Fruit fly (Drosophila melanogaster) whole organism, embryonic: ENCODE data around the gene Reg-2.

Source experiments
- Bgb ChIP-seq: fragments of 200-800 bp; sonication (Bioruptor generic); IDR thresholded peaks from 2 replicates; pipeline ENCODE4 v1.3.6; 2022; ENCODE audit warnings: missing biosample characterization, missing genetic modification characterization; ENCODE audit not compliant: partially characterized antibody
- CG10366 ChIP-seq: fragments of 200-800 bp; sonication (Bioruptor generic); IDR thresholded peaks from 2 replicates; pipeline ENCODE4 v1.3.6; 2022; ENCODE audit warnings: missing biosample characterization, missing genetic modification characterization
- CG10431 ChIP-seq: fragments of 200-800 bp; sonication (Bioruptor generic); optimal IDR thresholded peaks from 3 replicates; lab custom pipeline; 2018; ENCODE audit warnings: missing biosample characterization, mild to moderate bottlenecking, missing genetic modification characterization
- CG11504 ChIP-seq: fragments of 200-800 bp; sonication (Bioruptor generic); optimal IDR thresholded peaks from 3 replicates; lab custom pipeline; 2019; ENCODE audit warnings: missing biosample characterization, mild to moderate bottlenecking, missing genetic modification characterization, moderate library complexity
- CG12236 ChIP-seq: fragments of 200-800 bp; sonication (Bioruptor generic); optimal IDR thresholded peaks from 2 replicates; lab custom pipeline; 2016; ENCODE audit warnings: missing biosample characterization, missing genetic modification characterization
- CG12744 ChIP-seq: fragments of 200-800 bp; sonication (Bioruptor generic); optimal IDR thresholded peaks from 2 replicates; lab custom pipeline; 2016; ENCODE audit warnings: missing biosample characterization, missing genetic modification characterization
- CG15269 ChIP-seq: fragments of 200-800 bp; sonication (Bioruptor generic); optimal IDR thresholded peaks from 2 replicates; lab custom pipeline; 2018; ENCODE audit warnings: missing biosample characterization, mild to moderate bottlenecking, missing genetic modification characterization, moderate library complexity
- CG17361 ChIP-seq: fragments of 200-800 bp; sonication (Bioruptor generic); IDR thresholded peaks from 3 replicates; pipeline ENCODE4 v1.3.6; 2022; ENCODE audit warnings: missing biosample characterization, missing genetic modification characterization
- CG2712 ChIP-seq: fragments of 200-800 bp; optimal IDR thresholded peaks from 3 replicates; lab custom pipeline; 2019; ENCODE audit warnings: missing biosample characterization, mild to moderate bottlenecking, missing genetic modification characterization, moderate library complexity
- CG2875 ChIP-seq: fragments of 200-800 bp; sonication (Bioruptor generic); optimal IDR thresholded peaks from 2 replicates; lab custom pipeline; 2017; ENCODE audit warnings: missing biosample characterization, mild to moderate bottlenecking, missing genetic modification characterization, missing genetic modification reagents
- CG31388 ChIP-seq: fragments of 200-800 bp; sonication (Bioruptor generic); optimal IDR thresholded peaks from 2 replicates; lab custom pipeline; 2016; ENCODE audit warnings: missing biosample characterization, missing genetic modification characterization
- CG34224 ChIP-seq: fragments of 200-800 bp; sonication (Bioruptor generic); IDR thresholded peaks from 3 replicates; pipeline ENCODE4 v1.3.6; 2022; ENCODE audit warnings: missing biosample characterization, missing genetic modification characterization; ENCODE audit not compliant: partially characterized antibody
- CG34376 ChIP-seq: fragments of 200-800 bp; sonication (Bioruptor generic); optimal IDR thresholded peaks from 2 replicates; lab custom pipeline; 2018; ENCODE audit warnings: missing biosample characterization, mild to moderate bottlenecking, missing genetic modification characterization
- CG42726 ChIP-seq: fragments of 200-800 bp; sonication (Bioruptor generic); IDR thresholded peaks from 2 replicates; pipeline ENCODE4 v1.3.6; 2022; ENCODE audit warnings: missing biosample characterization, missing genetic modification characterization; ENCODE audit not compliant: partially characterized antibody
- CG5953 ChIP-seq: fragments of 200-800 bp; sonication (Bioruptor generic); IDR thresholded peaks from 2 replicates; pipeline ENCODE4 v1.3.6; 2022; ENCODE audit warnings: missing biosample characterization, missing genetic modification characterization
- CG6254 ChIP-seq: fragments of 200-800 bp; sonication (Bioruptor generic); optimal IDR thresholded peaks from 3 replicates; lab custom pipeline; 2017; ENCODE audit warnings: mild to moderate bottlenecking, missing biosample characterization, missing genetic modification reagents, missing genetic modification characterization
- CG6854 ChIP-seq: fragments of 200-800 bp; sonication (Bioruptor generic); optimal IDR thresholded peaks from 3 replicates; lab custom pipeline; 2017; ENCODE audit warnings: missing biosample characterization, mild to moderate bottlenecking, missing genetic modification characterization
- CG9215 ChIP-seq: fragments of 200-800 bp; sonication (Bioruptor generic); IDR thresholded peaks from 2 replicates; pipeline ENCODE4 v1.3.6; 2022; ENCODE audit warnings: missing biosample characterization, missing genetic modification characterization
- CG9817 ChIP-seq: fragments of 200-800 bp; sonication (Bioruptor generic); optimal IDR thresholded peaks from 2 replicates; lab custom pipeline; 2018; ENCODE audit warnings: missing biosample characterization, mild to moderate bottlenecking, missing genetic modification characterization, moderate library complexity
- Camta ChIP-seq: fragments of 200-800 bp; sonication (Bioruptor generic); optimal IDR thresholded peaks from 2 replicates; lab custom pipeline; 2016; ENCODE audit warnings: missing biosample characterization, missing genetic modification characterization
- Dfd ChIP-seq, 2 experiments: fragments of >200 bp; optimal IDR thresholded peaks; 2 replicates each; lab custom pipeline; 2017; ENCODE audit warnings: missing biosample characterization in 2 of 2, missing genetic modification characterization in 2 of 2
- Doc2 ChIP-seq: fragments of 200-800 bp; sonication (Bioruptor generic); IDR thresholded peaks from 2 replicates; pipeline ENCODE4 v1.3.6; 2022; ENCODE audit warnings: missing biosample characterization, missing genetic modification characterization
- Fer3 ChIP-seq: fragments of 200-800 bp; sonication (Bioruptor generic); optimal IDR thresholded peaks from 2 replicates; lab custom pipeline; 2018; ENCODE audit warnings: missing biosample characterization, mild to moderate bottlenecking, missing genetic modification characterization, moderate library complexity
- HLH54F ChIP-seq: fragments of 200-800 bp; sonication (Bioruptor generic); optimal IDR thresholded peaks from 3 replicates; lab custom pipeline; 2016; ENCODE audit warnings: missing biosample characterization, missing genetic modification characterization
- Hsf ChIP-seq: fragments of 200-800 bp; sonication (Bioruptor generic); optimal IDR thresholded peaks from 3 replicates; lab custom pipeline; 2016; ENCODE audit warnings: missing biosample characterization, missing genetic modification characterization
- Mes4 ChIP-seq: fragments of 200-800 bp; sonication (Bioruptor generic); optimal IDR thresholded peaks from 2 replicates; lab custom pipeline; 2016; ENCODE audit warnings: missing biosample characterization, missing genetic modification characterization
- Nf-YB ChIP-seq: fragments of 200-800 bp; sonication (Bioruptor generic); optimal IDR thresholded peaks from 3 replicates; lab custom pipeline; 2019; ENCODE audit warnings: missing biosample characterization, mild to moderate bottlenecking, missing genetic modification characterization, moderate library complexity
- Opbp ChIP-seq: fragments of 200-800 bp; sonication (Bioruptor generic); IDR thresholded peaks from 3 replicates; pipeline ENCODE4 v1.3.6; 2022; ENCODE audit warnings: missing biosample characterization, missing genetic modification characterization; ENCODE audit not compliant: partially characterized antibody
- Sry-β ChIP-seq: fragments of 200-800 bp; sonication (Bioruptor generic); optimal IDR thresholded peaks from 2 replicates; lab custom pipeline; 2018; ENCODE audit warnings: missing biosample characterization, mild to moderate bottlenecking, missing genetic modification characterization, moderate library complexity
- Stat92E ChIP-seq, 3 experiments: fragments of >200 bp in 2 of 3; fragments of 200-800 bp in 1 of 3; sonication (Bioruptor generic) in 1 of 3; optimal IDR thresholded peaks; 2 replicates each; lab custom pipeline; 2017 to 2019; ENCODE audit warnings: missing biosample characterization in 3 of 3, missing genetic modification characterization in 3 of 3, mild to moderate bottlenecking in 1 of 3, moderate library complexity in 1 of 3
- ac ChIP-seq: fragments of 200-800 bp; sonication (Bioruptor generic); optimal IDR thresholded peaks from 3 replicates; lab custom pipeline; 2017; ENCODE audit warnings: missing biosample characterization, mild to moderate bottlenecking, missing genetic modification characterization
- bsh ChIP-seq, 2 experiments: fragments of 200-800 bp; sonication (Bioruptor generic); optimal IDR thresholded peaks; 2 replicates each; lab custom pipeline; 2017 to 2018; ENCODE audit warnings: mild to moderate bottlenecking in 2 of 2, missing biosample characterization in 2 of 2, missing genetic modification characterization in 2 of 2, moderate library complexity in 1 of 2
- corto ChIP-seq: fragments of 200-800 bp; sonication (Bioruptor generic); optimal IDR thresholded peaks from 2 replicates; lab custom pipeline; 2016; ENCODE audit warnings: missing biosample characterization, mild to moderate bottlenecking, missing genetic modification characterization, moderate library complexity
- croc ChIP-seq: fragments of 200-800 bp; sonication (Bioruptor generic); conservative IDR thresholded peaks from 3 replicates; pipeline ENCODE4 v1.3.6; 2022; ENCODE audit warnings: missing biosample characterization, missing genetic modification characterization
- da ChIP-seq: fragments of 200-800 bp; sonication (Bioruptor generic); optimal IDR thresholded peaks from 2 replicates; lab custom pipeline; 2016; ENCODE audit warnings: missing biosample characterization, missing genetic modification characterization
- ems ChIP-seq: fragments of 200-800 bp; sonication (Bioruptor generic); optimal IDR thresholded peaks from 3 replicates; lab custom pipeline; 2016; ENCODE audit warnings: missing biosample characterization, missing genetic modification characterization
- fd102C ChIP-seq: fragments of 200-800 bp; sonication (Bioruptor generic); optimal IDR thresholded peaks from 2 replicates; lab custom pipeline; 2018; ENCODE audit warnings: missing biosample characterization, mild to moderate bottlenecking, missing genetic modification characterization, moderate library complexity
- fd3F ChIP-seq: fragments of 200-800 bp; sonication (Bioruptor generic); optimal IDR thresholded peaks from 2 replicates; lab custom pipeline; 2018; ENCODE audit warnings: missing biosample characterization, mild to moderate bottlenecking, missing genetic modification characterization, moderate library complexity
- fru ChIP-seq: fragments of >200 bp; optimal IDR thresholded peaks from 2 replicates; lab custom pipeline; 2017
- fu2 ChIP-seq: fragments of 200-800 bp; sonication (Bioruptor generic); optimal IDR thresholded peaks from 2 replicates; lab custom pipeline; 2016; ENCODE audit warnings: missing biosample characterization, missing genetic modification characterization
- gem ChIP-seq: fragments of 200-800 bp; sonication (Bioruptor generic); optimal IDR thresholded peaks from 2 replicates; lab custom pipeline; 2019; ENCODE audit warnings: missing biosample characterization, mild to moderate bottlenecking, missing genetic modification characterization, moderate library complexity
- hb ChIP-seq: fragments of 200-800 bp; sonication (Bioruptor generic); IDR thresholded peaks from 3 replicates; pipeline ENCODE4 v1.3.6; 2022; ENCODE audit warnings: missing biosample characterization, missing genetic modification characterization; ENCODE audit not compliant: partially characterized antibody
- hth ChIP-seq: fragments of >200 bp; optimal IDR thresholded peaks from 2 replicates; lab custom pipeline; 2017; ENCODE audit warnings: inconsistent platforms
- kah ChIP-seq: fragments of 200-800 bp; sonication (Bioruptor generic); optimal IDR thresholded peaks from 2 replicates; lab custom pipeline; 2018; ENCODE audit warnings: missing biosample characterization, mild to moderate bottlenecking, missing genetic modification characterization
- lab ChIP-seq: fragments of 200-800 bp; sonication (Bioruptor generic); optimal IDR thresholded peaks from 3 replicates; lab custom pipeline; 2017; ENCODE audit warnings: missing biosample characterization, missing genetic modification characterization, mild to moderate bottlenecking, moderate library complexity, missing genetic modification reagents
- onecut ChIP-seq: fragments of 200-800 bp; sonication (Bioruptor generic); IDR thresholded peaks from 2 replicates; pipeline ENCODE4 v1.3.6; 2022; ENCODE audit warnings: missing biosample characterization, missing genetic modification characterization
- pfk ChIP-seq: fragments of 200-800 bp; sonication (Bioruptor generic); optimal IDR thresholded peaks from 2 replicates; lab custom pipeline; 2018; ENCODE audit warnings: missing biosample characterization, mild to moderate bottlenecking, missing genetic modification characterization, moderate library complexity
- ro ChIP-seq: fragments of 200-800 bp; sonication (Bioruptor generic); IDR thresholded peaks from 2 replicates; pipeline ENCODE4 v1.3.6; 2022; ENCODE audit warnings: missing biosample characterization, missing genetic modification characterization
- vnd ChIP-seq: fragments of 200-800 bp; sonication (Bioruptor generic); IDR thresholded peaks from 3 replicates; pipeline ENCODE4 v1.3.6; 2022; ENCODE audit warnings: missing biosample characterization, missing genetic modification characterization; ENCODE audit not compliant: partially characterized antibody

Gene Reg-2

dm6 chr3L:603847-604550 lies 2.4 kb downstream of the Reg-2 start, which contains the start of gene CG13893 (continued):
- TF ChIP-seq CG42726 (GFP tag; lab: Robert Waterston, UW) (peak; percentile 78), CG10431 (no peak), hth (lab: Kevin White, UChicago) (no peak), CG12744 (GFP tag; lab: Kevin White, UChicago) (no peak), hb (no peak), CG2712 (tag; lab: Kevin White, UChicago) (no peak), CG17361 (GFP tag; lab: Robert Waterston, UW) (no peak), ro (GFP tag; lab: Robert Waterston, UW) (no peak), HLH54F (GFP tag; lab: Kevin White, UChicago) (no peak), Opbp (GFP tag; lab: Robert Waterston, UW) (peak; percentile 25; the same call in 1 of the 3 replicates), fd3F (GFP tag; lab: Kevin White, UChicago) (no peak), CG12236 (GFP tag; lab: Kevin White, UChicago) (no peak), fu2 (no peak), CG11504 (no peak), corto (peak; percentile 32), CG6254 (GFP tag; lab: Kevin White, UChicago) (no peak), bsh (GFP tag; optimal IDR thresholded peaks at IDR 0.05; lab: Kevin White, UChicago) (no peak), ac (GFP tag; lab: Kevin White, UChicago) (no peak), CG31388 (GFP tag; lab: Kevin White, UChicago) (no peak), fd102C (GFP tag; lab: Kevin White, UChicago) (no peak), Fer3 (tag; lab: Kevin White, UChicago) (no peak), Stat92E (GFP tag; optimal IDR thresholded peaks at IDR 0.05; lab: Kevin White, UChicago) (peak in 1 of 3 experiments; percentile 76), vnd (GFP tag; lab: Robert Waterston, UW) (no peak), da (GFP tag; lab: Kevin White, UChicago) (no peak), Bgb (peak; percentile 68; the same call in 1 of the 2 replicates), CG9215 (GFP tag; lab: Robert Waterston, UW) (no peak), CG5953 (GFP tag; lab: Robert Waterston, UW) (no peak), Doc2 (GFP tag; lab: Robert Waterston, UW) (no peak), CG10366 (GFP tag; lab: Robert Waterston, UW) (no peak), CG9817 (tag; lab: Kevin White, UChicago) (no peak), CG34376 (GFP tag; lab: Kevin White, UChicago) (peak; percentile 78), CG15269 (peak; percentile 21), fru (lab: Kevin White, UChicago) (no peak), Nf-YB (GFP tag; lab: Kevin White, UChicago) (no peak), Sry-β (no peak), CG34224 (GFP tag; lab: Robert Waterston, UW) (peak; percentile 55; the same call in 2 of the 3 replicates), CG6854 (peak; percentile 45), onecut (GFP tag; lab: Robert Waterston, UW) (no peak), lab (GFP tag; lab: Kevin White, UChicago) (peak; percentile 69), CG2875 (no peak), Hsf (no peak), gem (no peak), ems (GFP tag; lab: Kevin White, UChicago) (no peak), Mes4 (GFP tag; lab: Kevin White, UChicago) (no peak), Dfd (GFP tag; optimal IDR thresholded peaks at IDR 0.05; lab: Kevin White, UChicago) (no peak), pfk (GFP tag; lab: Kevin White, UChicago) (peak; percentile 88), croc (GFP tag; lab: Robert Waterston, UW) (no peak), Camta (GFP tag; lab: Kevin White, UChicago) (no peak), kah (GFP tag; lab: Kevin White, UChicago) (peak; percentile 24)
